Worm (Caenorhabditis elegans) whole organism, L2 larva: ENCODE measurements around the gene abu-5.
"Not testable (repeated sequence)": the region's sequence is repeated elsewhere in the genome, so short reads cannot be mapped to it uniquely, and the experiment has no call there.

ENCODE experiments used
- C34F6.9 ChIP-seq: fragments of 150-350 bp; optimal IDR thresholded peaks from 2 replicates; lab custom pipeline; 2014; ENCODE audit warnings: missing biosample characterization, missing genetic modification characterization
- F13H6.1 ChIP-seq: sonication (generic microtip); optimal IDR thresholded peaks from 2 replicates; lab custom pipeline; 2016; ENCODE audit warnings: missing genetic modification characterization, missing compliant biosample characterization
- ceh-16 ChIP-seq: fragments of 150-350 bp; optimal IDR thresholded peaks from 2 replicates; lab custom pipeline; 2014; ENCODE audit warnings: missing biosample characterization, missing genetic modification characterization
- elt-1 ChIP-seq: fragments of 150-350 bp; optimal IDR thresholded peaks from 2 replicates; lab custom pipeline; 2014; ENCODE audit warnings: missing biosample characterization, missing genetic modification characterization
- fos-1 ChIP-seq: fragments of 150-350 bp; optimal IDR thresholded peaks from 2 replicates; lab custom pipeline; 2014; ENCODE audit warnings: missing biosample characterization, missing genetic modification characterization
- lin-11 ChIP-seq: fragments of 150-350 bp; sonication (generic microtip); optimal IDR thresholded peaks from 2 replicates; lab custom pipeline; 2014; ENCODE audit warnings: missing biosample characterization, missing genetic modification characterization, inconsistent platforms, mixed read lengths
- mab-5 ChIP-seq: fragments of 150-350 bp; optimal IDR thresholded peaks from 2 replicates; lab custom pipeline; 2014; ENCODE audit warnings: missing biosample characterization, missing genetic modification characterization
- nhr-12 ChIP-seq: fragments of 150-350 bp; optimal IDR thresholded peaks from 2 replicates; lab custom pipeline; 2014; ENCODE audit warnings: missing biosample characterization, missing genetic modification characterization
- nhr-237 ChIP-seq: fragments of 150-350 bp; optimal IDR thresholded peaks from 2 replicates; lab custom pipeline; 2014; ENCODE audit warnings: missing biosample characterization, missing genetic modification characterization
- nhr-77 ChIP-seq: fragments of 150-350 bp; optimal IDR thresholded peaks from 2 replicates; lab custom pipeline; 2014; ENCODE audit warnings: missing biosample characterization, missing genetic modification characterization
- sem-4 ChIP-seq: fragments of 150-350 bp; optimal IDR thresholded peaks from 2 replicates; lab custom pipeline; 2014; ENCODE audit warnings: missing biosample characterization, missing genetic modification reagents, missing genetic modification characterization
- skn-1 ChIP-seq: sonication (generic microtip); optimal IDR thresholded peaks from 2 replicates; lab custom pipeline; 2017; ENCODE audit warnings: missing biosample characterization, missing genetic modification characterization
- sma-9 ChIP-seq, 2 experiments: fragments of 150-350 bp in 1 of 2; sonication (generic microtip) in 1 of 2; optimal IDR thresholded peaks; 2 replicates each; lab custom pipeline; 2014 to 2016; ENCODE audit warnings: missing genetic modification characterization in 2 of 2, mild to moderate bottlenecking in 1 of 2, missing biosample characterization in 1 of 2, missing compliant biosample characterization in 1 of 2, missing genetic modification reagents in 1 of 2, moderate library complexity in 1 of 2
- unc-62 ChIP-seq: fragments of 150-350 bp; optimal IDR thresholded peaks from 2 replicates; lab custom pipeline; 2014; ENCODE audit warnings: missing biosample characterization, missing genetic modification reagents, missing genetic modification characterization

abu-5 gene

ce11 chrIV:15634240-15634789 lies 43.8 kb downstream of the abu-5 start, which contains the start of gene Y105C5A.1274:
Gene Y105C5A.1274 (plus strand): TSS chrIV:15634739.
- not testable (repeated sequence) for TF ChIP-seq skn-1, sem-4, nhr-237 (tag; lab: Kevin White, UChicago)

DNA sequence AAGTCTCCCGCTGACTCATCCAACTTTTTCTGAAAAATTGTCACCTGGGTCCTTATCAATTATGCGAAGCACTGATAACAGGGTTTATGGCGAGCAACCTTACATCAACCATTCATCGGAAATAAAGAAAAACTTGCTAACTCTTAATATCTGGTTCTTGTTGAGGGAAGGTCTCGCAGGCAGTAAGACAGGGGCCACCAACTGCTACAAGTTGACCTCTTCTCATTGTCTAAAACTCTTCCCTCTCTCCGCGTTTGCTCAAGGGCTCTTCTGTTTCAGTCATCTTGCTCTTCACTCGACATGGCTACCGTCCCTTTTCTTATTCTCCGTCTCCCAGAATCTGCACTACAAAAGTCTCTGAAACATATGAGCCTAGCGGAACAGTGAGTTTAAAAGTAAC lies 45.0 kb downstream of the abu-5 start, which contains the start of gene Y105C5A.10:
TSS of gene Y105C5A.10 (plus strand) at position 301 of the 400 bp plus-strand sequence.
- TF ChIP-seq ceh-16 (tag; lab: Kevin White, UChicago); unc-62 (GFP tag; lab: Kevin White, UChicago); fos-1 (tag; lab: Kevin White, UChicago): not testable (repeated sequence)

DNA sequence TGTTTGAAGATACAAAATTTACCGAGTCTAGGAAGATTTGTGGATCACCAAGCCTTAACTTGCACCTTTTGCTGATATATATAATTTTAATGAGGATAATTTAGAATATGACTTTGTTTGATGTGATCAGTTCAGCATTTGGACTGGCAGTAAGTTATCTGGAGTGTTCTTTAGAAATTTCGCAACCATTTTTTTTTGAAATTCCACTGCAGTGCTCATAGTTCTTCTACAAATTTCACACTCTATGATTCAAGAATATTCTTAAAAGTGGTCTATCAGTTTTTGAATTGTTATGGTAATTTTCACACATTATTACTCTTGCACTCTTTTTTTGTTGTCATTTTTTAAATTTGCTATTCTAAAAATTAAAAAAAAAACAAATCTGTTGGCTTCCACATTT lies 48.7 kb downstream of the abu-5 start:
- TF ChIP-seq lin-11 (tag; lab: Kevin White, UChicago) (no peak), nhr-12 (tag; lab: Kevin White, UChicago) (no peak), elt-1 (tag; lab: Kevin White, UChicago) (no peak), sma-9 (GFP tag; optimal IDR thresholded peaks at IDR 0.05; lab: Kevin White, UChicago) (no peak), sma-9 (tag; optimal IDR thresholded peaks at IDR 0.05; lab: Kevin White, UChicago) (no peak), nhr-77 (no peak), mab-5 (tag; lab: Kevin White, UChicago) (no peak), ceh-16 (tag; lab: Kevin White, UChicago) (no peak), C34F6.9 (tag; lab: Kevin White, UChicago) (no peak)

DNA sequence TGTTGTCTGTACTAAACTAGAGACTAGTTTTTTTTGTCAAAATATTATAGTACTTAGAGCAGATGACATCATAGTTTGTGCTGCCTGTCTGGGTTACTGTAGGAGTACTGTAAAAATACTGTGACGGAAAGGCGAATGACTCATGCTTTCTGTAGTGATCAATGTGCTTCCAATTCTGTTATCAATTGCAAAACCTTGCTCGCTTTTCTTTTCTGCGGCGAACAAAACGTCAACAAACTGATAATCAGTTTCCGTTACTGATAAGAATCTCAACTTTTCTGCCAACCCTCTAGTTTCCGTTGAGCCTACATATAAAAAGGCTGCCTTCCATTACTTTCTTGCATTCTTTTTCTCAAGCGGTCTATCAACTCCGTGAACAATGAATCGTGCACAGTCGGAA lies 50.4 kb downstream of the abu-5 start, which contains the start of gene Y105C5A.13:
TSS of gene Y105C5A.13 (plus strand) at position 380 of the 400 bp plus-strand sequence.
- TF ChIP-seq fos-1 (tag; lab: Kevin White, UChicago): peak; percentile 94
- peak; percentile 7 for TF ChIP-seq sma-9 (GFP tag; optimal IDR thresholded peaks at IDR 0.05; lab: Kevin White, UChicago)
- no peak for TF ChIP-seq sma-9 (tag; optimal IDR thresholded peaks at IDR 0.05; lab: Kevin White, UChicago)
- TF ChIP-seq F13H6.1: no peak
